Worm (Caenorhabditis elegans): ENCODE data around the gene lgc-14.

lgc-14 gene

DNA sequence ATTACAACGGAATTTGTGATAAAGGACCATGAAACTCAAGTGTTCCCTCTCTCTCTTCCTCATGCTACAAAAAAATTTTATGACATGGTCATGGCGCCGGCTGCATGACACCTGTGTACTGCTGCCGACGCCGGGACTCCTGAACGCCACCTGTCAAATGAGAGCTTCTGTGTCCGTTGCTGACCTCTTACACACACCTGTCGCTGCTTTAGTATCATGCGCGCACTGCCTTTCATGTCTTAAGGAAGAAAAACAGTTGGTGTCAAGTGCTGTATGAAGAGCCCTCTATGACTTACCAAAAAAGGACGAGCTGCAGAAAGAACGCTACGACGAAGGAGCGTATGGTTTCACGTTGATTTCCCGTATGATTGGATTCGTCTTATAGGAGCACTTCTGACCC lies 18.7 kb upstream of the lgc-14 start:
- TF ChIP-seq nhr-2 (tag; optimal IDR thresholded peaks at IDR 0.05): peak; percentile 87
- TF ChIP-seq sem-2 (GFP tag; optimal IDR thresholded peaks at IDR 0.05): no peak
- no peak for TF ChIP-seq tbx-8 (GFP tag; optimal IDR thresholded peaks at IDR 0.05)
- no peak for TF ChIP-seq nhr-76 (tag; optimal IDR thresholded peaks at IDR 0.05)
- TF ChIP-seq ceh-43 (GFP tag; optimal IDR thresholded peaks at IDR 0.05): no peak
- peak; percentile 61 for TF ChIP-seq hlh-1 (tag; optimal IDR thresholded peaks at IDR 0.05)
- TF ChIP-seq nhr-237 (tag; optimal IDR thresholded peaks at IDR 0.05): no peak
- peak; percentile 41 for TF ChIP-seq lin-32 (GFP tag; optimal IDR thresholded peaks at IDR 0.05)

DNA sequence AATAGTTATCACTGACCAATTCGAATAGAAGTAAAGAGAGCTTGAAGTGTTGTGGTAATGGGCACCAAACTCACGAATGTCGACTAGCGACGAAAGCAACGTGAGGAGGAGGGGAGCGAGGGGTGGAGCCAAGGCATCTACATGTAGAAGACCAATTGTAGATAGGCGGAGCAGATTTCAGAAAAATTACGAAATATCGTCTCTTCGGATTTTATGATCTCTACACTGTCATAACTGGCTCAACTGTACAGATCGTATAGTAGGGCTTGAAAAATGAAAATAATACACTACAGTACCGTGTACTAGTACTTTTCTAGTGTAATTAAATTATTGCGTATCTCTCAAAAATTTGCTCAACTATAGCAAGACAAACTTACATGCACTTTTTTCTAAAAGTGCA lies 18.3 kb upstream of the lgc-14 start, which contains the start of gene W03G11.4:
TSS of gene W03G11.4 (minus strand) at position 101 of the 400 bp plus-strand sequence.
- no peak for TF ChIP-seq unc-62 (GFP tag; optimal IDR thresholded peaks at IDR 0.05)
- TF ChIP-seq lin-13 (tag; optimal IDR thresholded peaks at IDR 0.05): no peak
- no peak for TF ChIP-seq zip-8 (tag; optimal IDR thresholded peaks at IDR 0.05)
- TF ChIP-seq ham-2 (GFP tag; optimal IDR thresholded peaks at IDR 0.05): no peak

DNA sequence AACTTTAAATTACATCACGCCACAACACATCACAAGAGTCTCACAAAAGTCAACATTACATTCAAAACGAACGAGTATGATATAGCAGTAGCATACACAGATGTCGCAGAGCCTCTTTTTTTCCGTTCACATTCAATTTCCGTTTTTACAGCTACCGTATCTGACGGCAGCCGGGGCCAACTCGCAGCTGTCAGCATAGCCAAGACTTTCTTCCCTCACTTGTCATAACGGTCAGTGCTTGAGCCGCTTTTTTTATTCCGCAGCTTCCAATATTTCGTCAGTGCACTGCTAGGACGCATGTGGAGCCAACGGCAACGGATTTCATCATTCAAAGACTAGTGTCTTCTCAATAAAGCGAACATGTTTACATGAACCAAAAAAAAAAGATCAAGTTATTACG lies 17.3 kb upstream of the lgc-14 start:
- TF ChIP-seq unc-39 (tag; optimal IDR thresholded peaks at IDR 0.05): no peak
- no peak for TF ChIP-seq mep-1 (tag; optimal IDR thresholded peaks at IDR 0.05)
- no peak for TF ChIP-seq tbx-8 (GFP tag; optimal IDR thresholded peaks at IDR 0.05)

DNA sequence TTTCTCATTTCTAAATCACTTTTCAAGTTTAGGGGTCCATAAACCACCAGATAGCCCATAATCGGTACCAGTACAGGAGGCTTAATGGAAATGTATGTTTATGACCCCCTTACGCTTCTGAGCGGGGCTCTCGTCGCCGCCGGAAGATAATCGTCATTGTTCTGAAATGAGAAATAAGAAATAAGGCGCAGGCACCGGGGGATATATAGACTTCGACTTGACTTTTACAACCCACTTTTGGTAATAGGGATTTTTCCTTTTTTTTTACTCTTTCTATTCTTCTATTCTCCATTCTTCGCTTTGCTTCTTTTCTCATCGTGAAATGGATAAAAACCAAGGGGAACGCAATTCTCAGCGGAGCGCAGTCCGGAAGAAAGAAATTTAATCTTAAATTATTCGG lies 16.1 kb upstream of the lgc-14 start:
- no peak for TF ChIP-seq lin-32 (GFP tag; optimal IDR thresholded peaks at IDR 0.05)
- no peak for TF ChIP-seq hlh-1 (tag; optimal IDR thresholded peaks at IDR 0.05)
- TF ChIP-seq ham-2 (GFP tag; optimal IDR thresholded peaks at IDR 0.05): no peak
- no peak for TF ChIP-seq bed-3 (GFP tag; optimal IDR thresholded peaks at IDR 0.05)
- TF ChIP-seq unc-120 (tag; optimal IDR thresholded peaks at IDR 0.05; ENCODE audit: poor library complexity, severe bottlenecking): no peak
- TF ChIP-seq pha-4 (tag; optimal IDR thresholded peaks at IDR 0.05): no peak
- TF ChIP-seq flh-1 (GFP tag; optimal IDR thresholded peaks at IDR 0.05): no peak
- no peak for TF ChIP-seq snpc-4 (tag; optimal IDR thresholded peaks at IDR 0.05)
- TF ChIP-seq nhr-28 (tag; optimal IDR thresholded peaks at IDR 0.05): no peak

DNA sequence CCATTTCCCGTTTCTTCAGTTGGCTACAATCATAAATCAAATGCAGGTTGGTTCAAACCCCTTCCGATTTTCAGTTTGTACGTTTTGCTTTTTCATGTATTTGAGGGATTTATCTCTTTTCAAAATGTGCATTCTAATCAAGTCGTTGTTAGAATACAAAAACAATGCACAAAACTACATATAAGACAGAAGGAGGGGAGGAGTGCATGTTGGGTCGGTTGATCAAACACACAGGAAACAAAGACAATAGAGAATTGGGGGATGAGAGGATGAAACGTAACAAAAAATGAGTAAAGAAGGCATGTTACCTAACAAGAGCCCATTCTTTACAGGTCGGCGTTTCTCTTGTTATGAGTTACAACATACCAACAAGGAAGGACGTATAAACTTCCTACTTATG lies 13.3 kb upstream of the lgc-14 start:
- TF ChIP-seq mep-1 (tag; optimal IDR thresholded peaks at IDR 0.05) (no peak), lin-13 (tag; optimal IDR thresholded peaks at IDR 0.05) (no peak), nhr-28 (tag; optimal IDR thresholded peaks at IDR 0.05) (no peak), ceh-43 (GFP tag; optimal IDR thresholded peaks at IDR 0.05) (no peak), M03D4.4 (tag; optimal IDR thresholded peaks at IDR 0.05) (no peak), ceh-39 (tag; optimal IDR thresholded peaks at IDR 0.05) (no peak), nhr-76 (tag; optimal IDR thresholded peaks at IDR 0.05) (no peak), hlh-1 (tag; optimal IDR thresholded peaks at IDR 0.05) (no peak), blmp-1 (tag; optimal IDR thresholded peaks at IDR 0.05) (no peak), drap-1 (GFP tag; optimal IDR thresholded peaks at IDR 0.05) (no peak), snpc-4 (tag; optimal IDR thresholded peaks at IDR 0.05) (no peak), pha-4 (tag; optimal IDR thresholded peaks at IDR 0.05) (no peak), unc-62 (GFP tag; optimal IDR thresholded peaks at IDR 0.05) (no peak)

DNA sequence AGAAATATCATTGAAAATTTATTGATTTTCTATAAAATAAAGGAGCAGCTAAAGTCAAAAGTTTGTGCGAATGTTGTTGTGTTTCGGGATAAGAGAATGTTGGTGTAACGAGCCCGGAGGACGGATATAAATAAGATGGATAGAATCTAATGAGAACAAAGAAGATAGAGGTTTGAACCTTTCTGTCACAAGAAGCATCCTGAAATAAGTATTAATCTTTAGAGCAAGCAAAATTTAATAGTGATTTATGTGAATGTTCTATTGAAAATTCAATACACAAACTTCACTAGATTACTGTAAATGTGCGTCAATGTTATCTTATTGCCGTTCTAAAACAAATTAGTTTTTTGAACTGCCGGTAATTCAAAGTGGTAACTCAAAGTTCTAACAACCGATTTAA lies 7.6 kb upstream of the lgc-14 start, which contains the start of gene W03G11.3:
TSS of gene W03G11.3 (minus strand) at position 101 of the 400 bp plus-strand sequence.
- no peak for TF ChIP-seq ceh-83 (GFP tag; optimal IDR thresholded peaks at IDR 0.05)
- no peak for TF ChIP-seq lin-13 (tag; optimal IDR thresholded peaks at IDR 0.05)
- TF ChIP-seq drap-1 (GFP tag; optimal IDR thresholded peaks at IDR 0.05): no peak
- TF ChIP-seq elt-1 (tag; optimal IDR thresholded peaks at IDR 0.05; ENCODE audit: borderline replicate concordance, insufficient read depth): no peak
- TF ChIP-seq lsy-2 (tag; optimal IDR thresholded peaks at IDR 0.05): no peak
- TF ChIP-seq M03D4.4 (tag; optimal IDR thresholded peaks at IDR 0.05): no peak
- no peak for TF ChIP-seq ztf-11 (tag; optimal IDR thresholded peaks at IDR 0.05)
- TF ChIP-seq nhr-237 (tag; optimal IDR thresholded peaks at IDR 0.05): no peak
- TF ChIP-seq blmp-1 (tag; optimal IDR thresholded peaks at IDR 0.05): no peak
- no peak for TF ChIP-seq unc-62 (GFP tag; optimal IDR thresholded peaks at IDR 0.05)
- TF ChIP-seq nhr-28 (tag; optimal IDR thresholded peaks at IDR 0.05): no peak

DNA sequence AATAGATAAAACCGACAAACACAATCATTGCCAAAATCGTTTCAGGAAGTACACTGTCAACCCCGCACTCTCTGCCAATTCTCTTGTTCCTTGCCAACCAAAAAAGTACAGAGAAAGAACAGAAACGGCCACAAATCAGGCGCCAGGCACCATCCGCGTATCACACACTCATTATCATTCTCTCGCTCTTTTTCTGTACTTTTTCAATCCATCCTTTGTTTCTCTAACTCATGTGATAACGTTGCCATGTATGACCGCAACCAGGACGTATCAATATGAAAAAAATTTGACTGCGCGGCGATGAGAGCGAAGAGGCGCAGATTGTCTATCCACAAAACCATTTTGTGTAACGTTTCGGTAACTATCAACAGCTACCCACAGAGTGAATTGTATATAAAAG lies 6.7 kb upstream of the lgc-14 start, which contains the start of gene col-181:
TSS of gene col-181 (plus strand) at position 301 of the 400 bp plus-strand sequence.
- no peak for TF ChIP-seq mep-1 (tag; optimal IDR thresholded peaks at IDR 0.05)
- TF ChIP-seq nhr-28 (tag; optimal IDR thresholded peaks at IDR 0.05): no peak
- TF ChIP-seq sptf-1 (tag; optimal IDR thresholded peaks at IDR 0.05): no peak
- TF ChIP-seq mls-2 (tag; optimal IDR thresholded peaks at IDR 0.05): no peak
- TF ChIP-seq ztf-11 (tag; optimal IDR thresholded peaks at IDR 0.05): no peak
- TF ChIP-seq lin-13 (tag; optimal IDR thresholded peaks at IDR 0.05): no peak
- no peak for TF ChIP-seq pha-4 (tag; optimal IDR thresholded peaks at IDR 0.05)
- TF ChIP-seq nhr-237 (tag; optimal IDR thresholded peaks at IDR 0.05): no peak

Measured in whole organism, mixed stage, embryonic.